Worm (Caenorhabditis elegans) whole organism, late embryonic: Measurements from ENCODE around the gene B0252.11.

Source experiments
- ama-1 ChIP-seq: fragments of 150-350 bp; optimal IDR thresholded peaks from 2 replicates; lab custom pipeline; 2014
- ets-4 ChIP-seq: sonication (generic microtip); optimal IDR thresholded peaks from 2 replicates; lab custom pipeline; 2016; ENCODE audit warnings: missing genetic modification characterization, missing compliant biosample characterization
- eyg-1 ChIP-seq: sonication (generic microtip); optimal IDR thresholded peaks from 2 replicates; lab custom pipeline; 2016; ENCODE audit warnings: missing genotype, missing genetic modification characterization, missing compliant biosample characterization
- hlh-6 ChIP-seq: sonication (generic microtip); optimal IDR thresholded peaks from 2 replicates; lab custom pipeline; 2016; ENCODE audit warnings: missing genotype, missing genetic modification characterization, missing compliant biosample characterization
- lim-6 ChIP-seq: sonication (generic microtip); optimal IDR thresholded peaks from 2 replicates; lab custom pipeline; 2016; ENCODE audit warnings: missing genetic modification characterization, missing compliant biosample characterization
- pha-4 ChIP-seq: fragments of 150-350 bp; optimal IDR thresholded peaks from 2 replicates; lab custom pipeline; 2018; ENCODE audit warnings: missing biosample characterization, missing genetic modification reagents, missing genetic modification characterization
- tbx-7 ChIP-seq: sonication (generic microtip); optimal IDR thresholded peaks from 2 replicates; lab custom pipeline; 2016; ENCODE audit warnings: missing genotype, missing genetic modification characterization, missing compliant biosample characterization
- ttx-3 ChIP-seq: sonication (generic microtip); optimal IDR thresholded peaks from 2 replicates; lab custom pipeline; 2016; ENCODE audit warnings: missing genetic modification reagents, missing genetic modification characterization, missing compliant biosample characterization

DNA sequence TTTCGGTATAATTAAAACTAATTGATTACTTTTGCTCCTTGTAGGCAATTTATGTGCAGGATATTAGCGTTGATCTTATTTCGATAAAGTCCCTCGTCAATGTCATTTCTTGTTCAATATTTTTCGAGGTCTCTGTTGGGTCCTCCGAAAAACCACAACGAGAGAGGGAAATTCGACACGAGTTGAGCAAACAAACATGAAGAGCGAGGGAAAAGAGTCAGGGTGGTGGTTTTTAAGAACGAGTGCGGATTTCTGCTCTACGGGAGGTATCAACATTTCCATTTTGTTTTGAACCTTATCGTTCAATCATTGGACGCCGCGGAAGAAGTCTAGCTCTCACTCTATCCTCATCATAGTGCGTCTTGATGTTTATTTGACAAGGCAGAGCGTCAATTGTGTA is 17.1 kb upstream of the B0252.11 start:
- TF ChIP-seq eyg-1 (tag; lab: Kevin White, UChicago) (no peak), pha-4 (tag; lab: Kevin White, UChicago) (no peak), ama-1 (lab: Kevin White, UChicago) (no peak), ttx-3 (tag; lab: Kevin White, UChicago) (no peak), tbx-7 (tag; lab: Kevin White, UChicago) (no peak), ets-4 (no peak), hlh-6 (tag; lab: Kevin White, UChicago) (no peak), lim-6 (tag; lab: Kevin White, UChicago) (no peak)
